Fruit fly (Drosophila melanogaster) S2 (cell line): ENCODE data around the gene Svil.

Experiments used
- CG8478 ChIP-seq: fragments of >200 bp; optimal IDR thresholded peaks from 2 replicates; lab custom pipeline; 2018
- CTCF ChIP-seq, 2 experiments: fragments of >200 bp; optimal IDR thresholded peaks; 2 replicates each; lab custom pipeline; 2018

DNA sequence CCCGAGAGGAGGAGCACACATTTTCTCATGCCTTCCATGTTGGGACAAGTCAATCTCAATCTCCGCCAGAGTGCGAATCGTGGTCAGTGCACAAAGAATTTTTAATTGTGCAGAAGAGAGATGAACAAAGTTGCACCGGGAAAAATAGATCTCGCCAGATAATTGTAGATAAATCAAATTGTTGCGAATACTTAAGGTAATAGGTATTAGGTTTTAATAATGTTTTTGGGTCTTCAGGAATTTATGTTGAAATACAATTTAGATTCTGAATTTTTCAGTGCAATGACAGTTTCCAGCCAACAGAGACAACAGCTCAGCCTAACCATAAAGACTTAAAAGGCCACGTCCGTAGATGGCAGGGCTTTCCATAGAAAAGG is 167.6 kb downstream of the Svil start:
- TF ChIP-seq CTCF (optimal IDR thresholded peaks at IDR 0.05; lab: Kevin White, UChicago): no peak
- TF ChIP-seq CG8478 (lab: Kevin White, UChicago): no peak
